Worm (Caenorhabditis elegans): ENCODE results near the gene rict-1.

- no peak for TF ChIP-seq nhr-25 (tag; optimal IDR thresholded peaks at IDR 0.05)
- TF ChIP-seq fos-1 (tag; optimal IDR thresholded peaks at IDR 0.05): no peak
- TF ChIP-seq nhr-11 (tag; optimal IDR thresholded peaks at IDR 0.05): no peak
- TF ChIP-seq ceh-82 (tag; optimal IDR thresholded peaks at IDR 0.05): no peak
- TF ChIP-seq unc-39 (tag; optimal IDR thresholded peaks at IDR 0.05): no peak
- TF ChIP-seq ama-1 (optimal IDR thresholded peaks at IDR 0.05): no peak
- no peak for TF ChIP-seq elt-2 (tag; optimal IDR thresholded peaks at IDR 0.05)
- TF ChIP-seq ztf-11 (tag; optimal IDR thresholded peaks at IDR 0.05): no peak
- no peak for TF ChIP-seq skn-1 (tag; optimal IDR thresholded peaks at IDR 0.05)
- no peak for TF ChIP-seq snpc-4 (tag; optimal IDR thresholded peaks at IDR 0.05)
These were observed 66.6 kb downstream of the rict-1 start for ce11 chrII:13050050-13050449.
